Worm (Caenorhabditis elegans) whole organism, mixed stage, embryonic: ENCODE measurements around the gene pix-1.

ENCODE experiments used
- elt-1 ChIP-seq: sonication (generic microtip); optimal IDR thresholded peaks from 2 replicates; lab custom pipeline; 2017; ENCODE audit warnings: missing genetic modification characterization, mild to moderate bottlenecking, missing compliant biosample characterization, antibody characterized with exemption, moderate library complexity, borderline replicate concordance; ENCODE audit not compliant: insufficient read depth
- mep-1 ChIP-seq: fragments of 150-350 bp; optimal IDR thresholded peaks from 2 replicates; lab custom pipeline; 2017; ENCODE audit warnings: missing biosample characterization, missing genetic modification reagents, missing genetic modification characterization, inconsistent platforms
- nhr-12 ChIP-seq: fragments of 150-350 bp; optimal IDR thresholded peaks from 2 replicates; lab custom pipeline; 2014; ENCODE audit warnings: missing biosample characterization, missing genetic modification characterization
- pha-4 ChIP-seq: fragments of 150-350 bp; optimal IDR thresholded peaks from 2 replicates; lab custom pipeline; 2018; ENCODE audit warnings: missing biosample characterization, missing genetic modification reagents, missing genetic modification characterization
- snpc-4 ChIP-seq: fragments of 150-350 bp; optimal IDR thresholded peaks from 2 replicates; lab custom pipeline; 2014; ENCODE audit warnings: missing biosample characterization, missing genetic modification characterization
- unc-62 ChIP-seq: fragments of 150-350 bp; optimal IDR thresholded peaks from 2 replicates; lab custom pipeline; 2014; ENCODE audit warnings: missing biosample characterization, missing genetic modification reagents, missing genetic modification characterization

ce11 chrX:13690333-13690732 lies 36.8 kb upstream of the pix-1 start:
- TF ChIP-seq mep-1 (no peak), elt-1 (tag; lab: Kevin White, UChicago) (no peak), snpc-4 (no peak), unc-62 (GFP tag; lab: Kevin White, UChicago) (no peak), pha-4 (no peak), nhr-12 (tag; lab: Kevin White, UChicago) (no peak)
